Fruit fly (Drosophila melanogaster): Measurements from ENCODE around the gene Ranbp21.
A peak's percentile ranks its signal among the peaks of the same experiment; 100 is the strongest.

The Ranbp21 gene

dm6 chrX:19597684-19598363 is 54.2 kb downstream of the Ranbp21 start, which contains the start of gene RpS10b (continued):
- peak; percentile 91 for TF ChIP-seq CG17186 (GFP tag; optimal IDR thresholded peaks at IDR 0.05)
- TF ChIP-seq CG11695 (GFP tag; IDR thresholded peaks at IDR 0.05): peak; percentile 73
- TF ChIP-seq ATbp (GFP tag; optimal IDR thresholded peaks at IDR 0.05): peak; percentile 92
- TF ChIP-seq Dfd (GFP tag; optimal IDR thresholded peaks at IDR 0.05): no peak
- TF ChIP-seq Eip74EF (GFP tag; optimal IDR thresholded peaks at IDR 0.05): peak in 1 of 2 experiments; percentile 87
- TF ChIP-seq gro (GFP tag; optimal IDR thresholded peaks at IDR 0.05): peak; percentile 91
- TF ChIP-seq CG1529 (GFP tag; optimal IDR thresholded peaks at IDR 0.05): peak; percentile 84
- TF ChIP-seq ash1 (GFP tag; optimal IDR thresholded peaks at IDR 0.05): peak; percentile 81
- TF ChIP-seq Dad (GFP tag; optimal IDR thresholded peaks at IDR 0.05): peak; percentile 89
- peak; percentile 95 for TF ChIP-seq HLH4C (GFP tag; IDR thresholded peaks at IDR 0.05; ENCODE audit: partially characterized antibody)
- peak in 1 of 3 experiments; percentile 70 for TF ChIP-seq lola (GFP tag; optimal IDR thresholded peaks at IDR 0.05)
- peak; percentile 74; the same call in 2 of the 3 replicates for TF ChIP-seq mld (GFP tag; IDR thresholded peaks at IDR 0.05; ENCODE audit: partially characterized antibody)
- peak; percentile 81 for TF ChIP-seq dmrt99B (tag; optimal IDR thresholded peaks at IDR 0.05)
- peak; percentile 78 for TF ChIP-seq Optix (GFP tag; IDR thresholded peaks at IDR 0.05)
- peak; percentile 96 for TF ChIP-seq CG6813 (GFP tag; optimal IDR thresholded peaks at IDR 0.05)
- no peak for TF ChIP-seq Lpt (GFP tag; optimal IDR thresholded peaks at IDR 0.05)
- 0 out of 2 replicates have a peak, but pooled peaks have one; percentile 25 for TF ChIP-seq CG4730 (GFP tag; IDR thresholded peaks at IDR 0.05)
- TF ChIP-seq E2f1 (GFP tag; IDR thresholded peaks at IDR 0.05): peak; percentile 70
- TF ChIP-seq Gsc (GFP tag; IDR thresholded peaks at IDR 0.05): no peak
- TF ChIP-seq CG2116 (GFP tag; optimal IDR thresholded peaks at IDR 0.05): peak; percentile 95
- TF ChIP-seq E2f2 (GFP tag; IDR thresholded peaks at IDR 0.05): peak; percentile 68
- peak; percentile 93 for TF ChIP-seq CG17361 (GFP tag; IDR thresholded peaks at IDR 0.05)
- TF ChIP-seq Ssrp (tag; optimal IDR thresholded peaks at IDR 0.05): peak; percentile 55
- TF ChIP-seq CG3726 (GFP tag; IDR thresholded peaks at IDR 0.05): peak; percentile 66; the same call in 2 of the 3 replicates
- TF ChIP-seq odd (GFP tag; optimal IDR thresholded peaks at IDR 0.05): peak; percentile 97
- TF ChIP-seq HHEX (GFP tag; optimal IDR thresholded peaks at IDR 0.05): peak; percentile 95
- peak; percentile 80 for TF ChIP-seq CG17829 (tag; optimal IDR thresholded peaks at IDR 0.05)
- peak; percentile 63; the same call in 1 of the 2 replicates for TF ChIP-seq CG6272 (GFP tag; IDR thresholded peaks at IDR 0.05)
- peak; percentile 84 for TF ChIP-seq CG10267 (tag; optimal IDR thresholded peaks at IDR 0.05)
- TF ChIP-seq gcm (GFP tag; optimal IDR thresholded peaks at IDR 0.05): peak; percentile 82
- peak; percentile 86 for TF ChIP-seq CG3407 (GFP tag; optimal IDR thresholded peaks at IDR 0.05)
- TF ChIP-seq slou (GFP tag; optimal IDR thresholded peaks at IDR 0.05): peak; percentile 78
- no peak for TF ChIP-seq prd (optimal IDR thresholded peaks at IDR 0.05)
- TF ChIP-seq prd (GFP tag; IDR thresholded peaks at IDR 0.05): peak; percentile 60
- TF ChIP-seq CG7357 (GFP tag; IDR thresholded peaks at IDR 0.05): peak; percentile 57; the same call in 1 of the 3 replicates
- TF ChIP-seq zen2 (GFP tag; IDR thresholded peaks at IDR 0.05; ENCODE audit: partially characterized antibody): peak; percentile 77; the same call in 1 of the 3 replicates
- TF ChIP-seq zf30C (GFP tag; optimal IDR thresholded peaks at IDR 0.05): peak; percentile 53
- peak; percentile 68 for TF ChIP-seq Xbp1 (GFP tag; optimal IDR thresholded peaks at IDR 0.05)
- TF ChIP-seq Ptx1 (GFP tag; IDR thresholded peaks at IDR 0.05): peak; percentile 61
- TF ChIP-seq zfh1 (GFP tag; IDR thresholded peaks at IDR 0.05): peak; percentile 86
- no peak for TF ChIP-seq CG14050 (GFP tag; IDR thresholded peaks at IDR 0.05)
- TF ChIP-seq stwl (tag; optimal IDR thresholded peaks at IDR 0.05): peak; percentile 76
- peak; percentile 97 for TF ChIP-seq CG7987 (GFP tag; optimal IDR thresholded peaks at IDR 0.05)
- peak; percentile 97 for TF ChIP-seq CG9727 (GFP tag; optimal IDR thresholded peaks at IDR 0.05)
- TF ChIP-seq CG1024 (GFP tag; IDR thresholded peaks at IDR 0.05): peak; percentile 70
- TF ChIP-seq NFAT (GFP tag; IDR thresholded peaks at IDR 0.05): peak; percentile 85
- peak; percentile 56; the same call in 1 of the 2 replicates for TF ChIP-seq CG14441 (GFP tag; IDR thresholded peaks at IDR 0.05)
- peak; percentile 84 for TF ChIP-seq ewg (GFP tag; optimal IDR thresholded peaks at IDR 0.05)

Data from whole organism, embryonic.